Fruit fly (Drosophila melanogaster) whole organism, embryonic: Measurements from ENCODE around the gene Ada1-2.

Experiments used
- CG10147 ChIP-seq: fragments of 200-800 bp; sonication (Bioruptor generic); optimal IDR thresholded peaks from 2 replicates; lab custom pipeline; 2019; ENCODE audit warnings: missing biosample characterization, mild to moderate bottlenecking, missing genetic modification characterization, moderate library complexity
- CG1024 ChIP-seq: fragments of 200-800 bp; sonication (Bioruptor generic); IDR thresholded peaks from 2 replicates; pipeline ENCODE4 v1.3.6; 2022; ENCODE audit warnings: missing biosample characterization, missing genetic modification characterization
- CG11093 ChIP-seq: fragments of 200-800 bp; sonication (Bioruptor generic); IDR thresholded peaks from 3 replicates; pipeline ENCODE4 v1.3.6; 2022; ENCODE audit warnings: missing biosample characterization, missing genetic modification characterization
- CG13624 ChIP-seq: fragments of 200-800 bp; sonication (Bioruptor generic); optimal IDR thresholded peaks from 2 replicates; lab custom pipeline; 2016; ENCODE audit warnings: missing biosample characterization, missing genetic modification characterization
- CG15696 ChIP-seq: fragments of 200-800 bp; sonication (Bioruptor generic); optimal IDR thresholded peaks from 2 replicates; lab custom pipeline; 2019; ENCODE audit warnings: missing biosample characterization, mild to moderate bottlenecking, missing genetic modification characterization, moderate library complexity
- CG17186 ChIP-seq: fragments of 200-800 bp; sonication (Bioruptor generic); optimal IDR thresholded peaks from 3 replicates; lab custom pipeline; 2017; ENCODE audit warnings: missing biosample characterization, missing genetic modification reagents, missing genetic modification characterization
- CG17385 ChIP-seq: fragments of 200-800 bp; sonication (Bioruptor generic); optimal IDR thresholded peaks from 3 replicates; lab custom pipeline; 2018; ENCODE audit warnings: missing biosample characterization, mild to moderate bottlenecking, missing genetic modification characterization
- CG17912 ChIP-seq: fragments of 200-800 bp; sonication (Bioruptor generic); optimal IDR thresholded peaks from 2 replicates; lab custom pipeline; 2018; ENCODE audit warnings: missing biosample characterization, mild to moderate bottlenecking, missing genetic modification characterization
- CG18599 ChIP-seq: fragments of 200-800 bp; sonication (Bioruptor generic); optimal IDR thresholded peaks from 3 replicates; lab custom pipeline; 2017; ENCODE audit warnings: missing biosample characterization, missing genetic modification characterization, mild to moderate bottlenecking, moderate library complexity, missing genetic modification reagents
- CG3995 ChIP-seq: fragments of 200-800 bp; sonication (Bioruptor generic); optimal IDR thresholded peaks from 3 replicates; lab custom pipeline; 2016; ENCODE audit warnings: missing biosample characterization, missing genetic modification characterization
- CG4328 ChIP-seq: fragments of 200-800 bp; sonication (Bioruptor generic); optimal IDR thresholded peaks from 3 replicates; lab custom pipeline; 2017; ENCODE audit warnings: missing biosample characterization, missing genetic modification reagents, missing genetic modification characterization
- CG4360 ChIP-seq: fragments of 200-800 bp; sonication (Bioruptor generic); IDR thresholded peaks from 2 replicates; pipeline ENCODE4 v1.3.6; 2022; ENCODE audit warnings: missing biosample characterization, missing genetic modification characterization
- CG6254 ChIP-seq: fragments of 200-800 bp; sonication (Bioruptor generic); optimal IDR thresholded peaks from 3 replicates; lab custom pipeline; 2017; ENCODE audit warnings: mild to moderate bottlenecking, missing biosample characterization, missing genetic modification reagents, missing genetic modification characterization
- CG6272 ChIP-seq: fragments of 200-800 bp; sonication (Bioruptor generic); IDR thresholded peaks from 2 replicates; pipeline ENCODE4 v1.3.6; 2022; ENCODE audit warnings: missing biosample characterization, missing genetic modification characterization
- CG7786 ChIP-seq: fragments of 200-800 bp; sonication (Bioruptor generic); optimal IDR thresholded peaks from 2 replicates; lab custom pipeline; 2016; ENCODE audit warnings: missing biosample characterization, missing genetic modification characterization
- CG8765 ChIP-seq: fragments of 200-800 bp; sonication (Bioruptor generic); IDR thresholded peaks from 2 replicates; pipeline ENCODE4 v1.3.6; 2022; ENCODE audit warnings: missing biosample characterization, missing genetic modification characterization
- CTCF ChIP-seq: fragments of 200-800 bp; sonication (Bioruptor generic); optimal IDR thresholded peaks from 2 replicates; lab custom pipeline; 2017; ENCODE audit warnings: missing biosample characterization, mild to moderate bottlenecking, missing genetic modification characterization, moderate library complexity
- Dad ChIP-seq: fragments of 200-800 bp; sonication (Bioruptor generic); optimal IDR thresholded peaks from 3 replicates; lab custom pipeline; 2016; ENCODE audit warnings: missing biosample characterization, missing genetic modification characterization
- Dbx ChIP-seq: fragments of 200-800 bp; sonication (Bioruptor generic); IDR thresholded peaks from 3 replicates; pipeline ENCODE4 v1.3.6; 2022; ENCODE audit warnings: missing biosample characterization, missing genetic modification characterization
- Dip2 ChIP-seq: fragments of 200-800 bp; sonication (Bioruptor generic); IDR thresholded peaks from 2 replicates; pipeline ENCODE4 v1.3.6; 2022; ENCODE audit warnings: missing biosample characterization, missing genetic modification characterization
- Doc3 ChIP-seq: fragments of 200-800 bp; sonication (Bioruptor generic); IDR thresholded peaks from 3 replicates; pipeline ENCODE4 v1.3.6; 2022; ENCODE audit warnings: missing biosample characterization, missing genetic modification characterization; ENCODE audit not compliant: partially characterized antibody
- Drgx ChIP-seq: fragments of 200-800 bp; sonication (Bioruptor generic); IDR thresholded peaks from 2 replicates; pipeline ENCODE4 v1.3.6; 2022; ENCODE audit warnings: missing biosample characterization, missing genetic modification characterization
- Eip74EF ChIP-seq, 2 experiments: fragments of 200-800 bp in 1 of 2; fragments of >200 bp in 1 of 2; sonication (Bioruptor generic) in 1 of 2; optimal IDR thresholded peaks; 2 replicates each; lab custom pipeline; 2017 to 2019; ENCODE audit warnings: missing biosample characterization in 2 of 2, missing genetic modification characterization in 2 of 2, mild to moderate bottlenecking in 1 of 2, moderate library complexity in 1 of 2
- GATAe ChIP-seq: fragments of 200-800 bp; sonication (Bioruptor generic); conservative IDR thresholded peaks from 2 replicates; pipeline ENCODE4 v1.3.6; 2022; ENCODE audit warnings: missing biosample characterization, missing genetic modification characterization
- HLH3B ChIP-seq: fragments of 200-800 bp; sonication (Bioruptor generic); IDR thresholded peaks from 2 replicates; pipeline ENCODE4 v1.3.6; 2022; ENCODE audit warnings: missing biosample characterization, missing genetic modification characterization
- HLH54F ChIP-seq: fragments of 200-800 bp; sonication (Bioruptor generic); optimal IDR thresholded peaks from 3 replicates; lab custom pipeline; 2016; ENCODE audit warnings: missing biosample characterization, missing genetic modification characterization
- Hr51 ChIP-seq, 2 experiments: fragments of 200-800 bp; sonication (Bioruptor generic); optimal IDR thresholded peaks; 2 replicates in 1 of 2; 3 replicates in 1 of 2; lab custom pipeline; 2016 to 2018; ENCODE audit warnings: missing biosample characterization in 2 of 2, missing genetic modification characterization in 2 of 2, mild to moderate bottlenecking in 1 of 2, moderate library complexity in 1 of 2
- Lim3 ChIP-seq: fragments of 200-800 bp; sonication (Bioruptor generic); IDR thresholded peaks from 2 replicates; pipeline ENCODE4 v1.3.6; 2022; ENCODE audit warnings: missing biosample characterization, missing genetic modification characterization
- NfI ChIP-seq: fragments of 200-800 bp; sonication (Bioruptor generic); optimal IDR thresholded peaks from 3 replicates; lab custom pipeline; 2018; ENCODE audit warnings: missing biosample characterization, mild to moderate bottlenecking, missing genetic modification characterization, moderate library complexity
- Scr ChIP-seq: fragments of 200-800 bp; sonication (Bioruptor generic); IDR thresholded peaks from 2 replicates; pipeline ENCODE4 v1.3.6; 2022; ENCODE audit warnings: missing biosample characterization, missing genetic modification characterization; ENCODE audit not compliant: partially characterized antibody
- Sin3A ChIP-seq: fragments of >200 bp; optimal IDR thresholded peaks from 2 replicates; lab custom pipeline; 2018
- Tbp ChIP-seq: fragments of >200 bp; optimal IDR thresholded peaks from 2 replicates; lab custom pipeline; 2018; ENCODE audit warnings: missing biosample characterization, missing genetic modification characterization
- ab ChIP-seq: fragments of 200-800 bp; sonication (Bioruptor generic); optimal IDR thresholded peaks from 2 replicates; lab custom pipeline; 2016; ENCODE audit warnings: missing biosample characterization, missing genetic modification characterization
- cad ChIP-seq: fragments of >200 bp; optimal IDR thresholded peaks from 2 replicates; lab custom pipeline; 2017; ENCODE audit warnings: missing biosample characterization, missing genetic modification characterization
- crc ChIP-seq: fragments of 200-800 bp; sonication (Bioruptor generic); optimal IDR thresholded peaks from 2 replicates; lab custom pipeline; 2016; ENCODE audit warnings: missing biosample characterization, missing genetic modification characterization
- cwo ChIP-seq: fragments of 200-800 bp; sonication (Bioruptor generic); optimal IDR thresholded peaks from 3 replicates; lab custom pipeline; 2017; ENCODE audit warnings: missing biosample characterization, missing genetic modification characterization, mild to moderate bottlenecking, moderate library complexity, missing genetic modification reagents
- dimm ChIP-seq: fragments of 200-800 bp; sonication (Bioruptor generic); IDR thresholded peaks from 2 replicates; pipeline ENCODE4 v1.3.6; 2022; ENCODE audit warnings: missing biosample characterization, missing genetic modification characterization
- dpn ChIP-seq, 2 experiments: fragments of 200-800 bp; sonication (Bioruptor generic); optimal IDR thresholded peaks; 3 replicates each; lab custom pipeline; 2016; ENCODE audit warnings: missing biosample characterization in 2 of 2, missing genetic modification characterization in 2 of 2
- exex ChIP-seq: fragments of 200-800 bp; sonication (Bioruptor generic); optimal IDR thresholded peaks from 4 replicates; lab custom pipeline; 2018; ENCODE audit warnings: missing biosample characterization, mild to moderate bottlenecking, missing genetic modification characterization, moderate library complexity
- fd102C ChIP-seq: fragments of 200-800 bp; sonication (Bioruptor generic); optimal IDR thresholded peaks from 2 replicates; lab custom pipeline; 2018; ENCODE audit warnings: missing biosample characterization, mild to moderate bottlenecking, missing genetic modification characterization, moderate library complexity
- ftz-f1 ChIP-seq: fragments of 200-800 bp; sonication (Bioruptor generic); optimal IDR thresholded peaks from 2 replicates; lab custom pipeline; 2016; ENCODE audit warnings: missing biosample characterization, missing genetic modification characterization
- h ChIP-seq: fragments of >200 bp; optimal IDR thresholded peaks from 2 replicates; lab custom pipeline; 2017
- hbn ChIP-seq: fragments of 200-800 bp; sonication (Bioruptor generic); IDR thresholded peaks from 2 replicates; pipeline ENCODE4 v1.3.6; 2022; ENCODE audit warnings: missing biosample characterization, missing genetic modification characterization; ENCODE audit not compliant: partially characterized antibody
- lmd ChIP-seq: fragments of 200-800 bp; sonication (Bioruptor generic); IDR thresholded peaks from 2 replicates; pipeline ENCODE4 v1.3.6; 2022; ENCODE audit warnings: missing biosample characterization, missing genetic modification characterization
- run ChIP-seq: fragments of 200-800 bp; sonication (Bioruptor generic); optimal IDR thresholded peaks from 3 replicates; lab custom pipeline; 2018; ENCODE audit warnings: missing biosample characterization, mild to moderate bottlenecking, missing genetic modification characterization
- slbo ChIP-seq: fragments of 200-800 bp; sonication (Bioruptor generic); IDR thresholded peaks from 2 replicates; pipeline ENCODE4 v1.3.6; 2022; ENCODE audit warnings: missing biosample characterization, missing genetic modification characterization
- tgo ChIP-seq: fragments of 200-800 bp; sonication (Bioruptor generic); IDR thresholded peaks from 3 replicates; pipeline ENCODE4 v1.3.6; 2022; ENCODE audit warnings: missing biosample characterization, missing genetic modification characterization
- tin ChIP-seq: fragments of 200-800 bp; sonication (Bioruptor generic); optimal IDR thresholded peaks from 3 replicates; lab custom pipeline; 2016; ENCODE audit warnings: missing biosample characterization, missing genetic modification characterization
- tll ChIP-seq, 2 experiments: fragments of 200-800 bp in 1 of 2; fragments of >200 bp in 1 of 2; sonication (Bioruptor generic) in 1 of 2; optimal IDR thresholded peaks; 2 replicates each; lab custom pipeline; 2017 to 2019; ENCODE audit warnings: missing biosample characterization in 2 of 2, missing genetic modification characterization in 2 of 2, mild to moderate bottlenecking in 1 of 2, moderate library complexity in 1 of 2
- tna ChIP-seq: fragments of 200-800 bp; sonication (Bioruptor generic); IDR thresholded peaks from 2 replicates; pipeline ENCODE4 v1.3.6; 2022; ENCODE audit warnings: missing biosample characterization, missing genetic modification characterization; ENCODE audit not compliant: partially characterized antibody
- wek ChIP-seq: fragments of 200-800 bp; sonication (Bioruptor generic); optimal IDR thresholded peaks from 3 replicates; lab custom pipeline; 2018; ENCODE audit warnings: missing biosample characterization, mild to moderate bottlenecking, missing genetic modification characterization, moderate library complexity

Gene Ada1-2

dm6 chr2L:12010100-12010876 is 17.6 kb downstream of the Ada1-2 start (continued):
- TF ChIP-seq Dip2 (GFP tag; lab: Robert Waterston, UW) (no peak), CG1024 (GFP tag; lab: Robert Waterston, UW) (no peak), dimm (GFP tag; lab: Robert Waterston, UW) (no peak), CG17912 (GFP tag; lab: Kevin White, UChicago) (peak; percentile 38), CG15696 (tag; lab: Kevin White, UChicago) (no peak), ftz-f1 (peak; percentile 97), hbn (GFP tag; lab: Robert Waterston, UW) (no peak), Dad (GFP tag; lab: Kevin White, UChicago) (no peak), CG6272 (GFP tag; lab: Robert Waterston, UW) (no peak), ab (peak; percentile 84), tll (GFP tag; optimal IDR thresholded peaks at IDR 0.05; lab: Kevin White, UChicago) (peak in 1 of 2 experiments; percentile 37), Drgx (GFP tag; lab: Robert Waterston, UW) (no peak), CG4328 (GFP tag; lab: Kevin White, UChicago) (peak; percentile 51), CG7786 (no peak), cwo (GFP tag; lab: Kevin White, UChicago) (peak; percentile 84), Eip74EF (GFP tag; optimal IDR thresholded peaks at IDR 0.05; lab: Kevin White, UChicago) (peak in 1 of 2 experiments; percentile 45), CG6254 (GFP tag; lab: Kevin White, UChicago) (peak; percentile 46), h (lab: Kevin White, UChicago) (no peak), fd102C (no peak), tna (GFP tag; lab: Robert Waterston, UW) (no peak), Sin3A (lab: Kevin White, UChicago) (no peak), wek (GFP tag; lab: Kevin White, UChicago) (peak; percentile 43), CG3995 (GFP tag; lab: Kevin White, UChicago) (no peak), CG17385 (GFP tag; lab: Kevin White, UChicago) (peak; percentile 96), CG17186 (GFP tag; lab: Kevin White, UChicago) (no peak), CG18599 (GFP tag; lab: Kevin White, UChicago) (peak; percentile 18), Tbp (no peak), Scr (GFP tag; lab: Robert Waterston, UW) (no peak), HLH3B (GFP tag; lab: Robert Waterston, UW) (no peak), crc (GFP tag; lab: Kevin White, UChicago) (no peak), Dbx (GFP tag; lab: Robert Waterston, UW) (no peak), CG8765 (GFP tag; lab: Robert Waterston, UW) (no peak), HLH54F (GFP tag; lab: Kevin White, UChicago) (no peak), CG4360 (no peak), slbo (no peak), exex (tag; lab: Kevin White, UChicago) (no peak), cad (no peak), CG10147 (GFP tag; lab: Kevin White, UChicago) (no peak), run (tag; lab: Kevin White, UChicago) (peak; percentile 62), Lim3 (no peak), tin (no peak), GATAe (no peak), CG11093 (no peak), CG13624 (peak; percentile 41), Hr51 (GFP tag; optimal IDR thresholded peaks at IDR 0.05; lab: Kevin White, UChicago) (peak in 1 of 2 experiments; percentile 44), dpn (GFP tag; optimal IDR thresholded peaks at IDR 0.05; lab: Kevin White, UChicago) (no peak), Doc3 (no peak), lmd (GFP tag; lab: Robert Waterston, UW) (no peak), tgo (GFP tag; lab: Robert Waterston, UW) (no peak), NfI (GFP tag; lab: Kevin White, UChicago) (no peak), CTCF (GFP tag; lab: Kevin White, UChicago) (peak; percentile 18)
